Worm (Caenorhabditis elegans) whole organism, early embryonic: ENCODE data around the gene srj-22.

Experiments
- B0310.2 ChIP-seq: sonication (generic microtip); optimal IDR thresholded peaks from 2 replicates; lab custom pipeline; 2016; ENCODE audit warnings: mild to moderate bottlenecking, missing genetic modification characterization, missing compliant biosample characterization
- F13C5.2 ChIP-seq: sonication (generic microtip); optimal IDR thresholded peaks from 2 replicates; lab custom pipeline; 2017; ENCODE audit warnings: mild to moderate bottlenecking, missing genetic modification characterization, inconsistent platforms, missing compliant biosample characterization
- aly-1 ChIP-seq: sonication (generic microtip); optimal IDR thresholded peaks from 2 replicates; lab custom pipeline; 2016; ENCODE audit warnings: missing genetic modification characterization, missing compliant biosample characterization
- ama-1 ChIP-seq: fragments of 150-350 bp; optimal IDR thresholded peaks from 2 replicates; lab custom pipeline; 2014
- ceh-13 ChIP-seq: fragments of 200-800 bp; sonication (Bioruptor generic); optimal IDR thresholded peaks from 2 replicates; lab custom pipeline; 2018; ENCODE audit warnings: mild to moderate bottlenecking, missing genetic modification characterization, missing compliant biosample characterization
- ceh-36 ChIP-seq: sonication (generic microtip); optimal IDR thresholded peaks from 2 replicates; lab custom pipeline; 2016; ENCODE audit warnings: missing genetic modification characterization, inconsistent platforms, missing compliant biosample characterization
- ets-7 ChIP-seq: sonication (generic microtip); optimal IDR thresholded peaks from 2 replicates; lab custom pipeline; 2016; ENCODE audit warnings: missing genotype, missing genetic modification characterization, missing compliant biosample characterization
- flt-1 ChIP-seq: fragments of 200-800 bp; sonication (Bioruptor generic); IDR thresholded peaks from 2 replicates; pipeline ENCODE4 v1.3.6; 2022; ENCODE audit warnings: missing genetic modification characterization, missing compliant biosample characterization
- hmbx-1 ChIP-seq: sonication (generic microtip); optimal IDR thresholded peaks from 2 replicates; lab custom pipeline; 2016; ENCODE audit warnings: mild to moderate bottlenecking, missing genetic modification characterization, missing compliant biosample characterization
- hmg-4 ChIP-seq: fragments of 200-800 bp; sonication (Bioruptor generic); optimal IDR thresholded peaks from 2 replicates; lab custom pipeline; 2018; ENCODE audit warnings: mild to moderate bottlenecking, missing genetic modification characterization, missing compliant biosample characterization
- hnd-1 ChIP-seq: sonication (generic microtip); optimal IDR thresholded peaks from 2 replicates; lab custom pipeline; 2016; ENCODE audit warnings: missing genetic modification characterization, missing compliant biosample characterization
- pes-1 ChIP-seq: fragments of 200-800 bp; sonication (Bioruptor generic); IDR thresholded peaks from 2 replicates; pipeline ENCODE4 v1.3.6; 2022; ENCODE audit warnings: missing genetic modification reagents, missing genetic modification characterization, missing compliant biosample characterization
- scrt-1 ChIP-seq: fragments of 200-800 bp; sonication (Bioruptor generic); IDR thresholded peaks from 2 replicates; pipeline ENCODE4 v1.3.6; 2022; ENCODE audit warnings: missing genetic modification characterization, missing compliant biosample characterization
- sea-1 ChIP-seq: fragments of 200-800 bp; sonication (Bioruptor generic); conservative IDR thresholded peaks from 2 replicates; pipeline ENCODE4 v1.3.6; 2022; ENCODE audit warnings: missing genetic modification characterization, missing compliant biosample characterization
- tbx-11 ChIP-seq: fragments of 200-800 bp; sonication (Bioruptor generic); IDR thresholded peaks from 2 replicates; pipeline ENCODE4 v1.3.6; 2022; ENCODE audit warnings: missing genetic modification characterization, missing compliant biosample characterization
- tbx-37 ChIP-seq: fragments of 200-800 bp; sonication (Bioruptor generic); conservative IDR thresholded peaks from 2 replicates; pipeline ENCODE4 v1.3.6; 2022; ENCODE audit warnings: missing genetic modification reagents, missing genetic modification characterization, missing compliant biosample characterization
- tra-4 ChIP-seq: sonication (generic microtip); optimal IDR thresholded peaks from 2 replicates; lab custom pipeline; 2017; ENCODE audit warnings: missing genetic modification characterization, missing compliant biosample characterization

The srj-22 gene

DNA sequence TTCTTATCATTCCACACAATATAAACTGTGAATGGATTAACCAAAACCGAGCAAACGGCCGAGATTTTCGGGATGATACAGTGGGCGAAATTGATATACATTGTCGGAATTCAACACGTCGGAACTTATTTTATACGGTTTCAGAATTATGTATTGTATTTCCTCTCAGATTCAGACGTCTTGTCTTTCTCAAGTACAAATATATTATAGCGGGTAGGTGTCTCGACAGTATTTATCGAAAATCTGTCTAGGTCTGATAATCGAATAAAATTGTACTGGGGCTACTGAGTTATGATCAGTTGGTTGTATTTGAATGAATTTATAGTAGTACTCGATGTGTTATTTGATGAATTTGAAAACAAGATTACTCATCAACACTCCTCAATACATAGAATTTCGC, at the start of gene srj-22:
Gene srj-22, minus strand, starts transcription at position 101 of the 400 bp plus-strand sequence.
- no peak for TF ChIP-seq hmg-4
- no peak for TF ChIP-seq hmbx-1
- TF ChIP-seq tbx-37 (GFP tag; lab: Robert Waterston, UW) = no peak
- no peak for TF ChIP-seq F13C5.2 (tag; lab: Kevin White, UChicago)
- no peak for TF ChIP-seq ets-7 (tag; lab: Kevin White, UChicago)
- no peak for TF ChIP-seq scrt-1 (GFP tag; lab: Robert Waterston, UW)
- no peak for TF ChIP-seq tbx-11 (GFP tag; lab: Robert Waterston, UW)

- TF ChIP-seq hmbx-1 = no peak
- TF ChIP-seq hmg-4 = no peak
- TF ChIP-seq F13C5.2 (tag; lab: Kevin White, UChicago) = no peak
- no peak for TF ChIP-seq hnd-1 (tag; lab: Kevin White, UChicago)
- TF ChIP-seq ceh-36 (tag; lab: Kevin White, UChicago) = no peak
- no peak for TF ChIP-seq tbx-11 (GFP tag; lab: Robert Waterston, UW)
These were observed 49.2 kb upstream of the srj-22 start, which contains the start of gene D1054.10 for ce11 chrV:10792775-10793174. TSS of gene D1054.10 (minus strand) at chrV:10792875.

DNA sequence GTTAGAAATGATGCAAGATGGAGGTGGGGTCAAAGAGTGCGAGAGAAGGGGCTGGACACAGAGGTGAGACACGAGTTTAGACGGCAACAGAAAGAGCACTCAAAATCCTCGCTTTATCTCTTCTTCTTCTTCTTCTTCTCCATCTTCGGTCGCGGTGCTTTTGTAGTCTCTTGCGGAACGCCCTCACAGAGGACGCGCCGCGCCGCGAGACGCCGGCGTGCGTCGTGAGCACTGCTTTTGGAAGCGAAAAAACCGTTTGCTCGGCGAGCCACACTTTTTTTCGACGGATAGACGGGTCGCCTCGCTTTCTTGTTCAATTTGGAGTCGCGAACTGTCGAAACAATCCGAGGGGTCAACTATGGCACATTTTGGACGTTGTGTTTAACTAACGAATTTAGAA, 47.4 kb upstream of the srj-22 start, which contains the start of gene D1054.9:
Gene D1054.9, minus strand, starts transcription at position 137 of the 400 bp plus-strand sequence.
- no peak for TF ChIP-seq pes-1
- TF ChIP-seq tbx-11 (GFP tag; lab: Robert Waterston, UW) = no peak

DNA sequence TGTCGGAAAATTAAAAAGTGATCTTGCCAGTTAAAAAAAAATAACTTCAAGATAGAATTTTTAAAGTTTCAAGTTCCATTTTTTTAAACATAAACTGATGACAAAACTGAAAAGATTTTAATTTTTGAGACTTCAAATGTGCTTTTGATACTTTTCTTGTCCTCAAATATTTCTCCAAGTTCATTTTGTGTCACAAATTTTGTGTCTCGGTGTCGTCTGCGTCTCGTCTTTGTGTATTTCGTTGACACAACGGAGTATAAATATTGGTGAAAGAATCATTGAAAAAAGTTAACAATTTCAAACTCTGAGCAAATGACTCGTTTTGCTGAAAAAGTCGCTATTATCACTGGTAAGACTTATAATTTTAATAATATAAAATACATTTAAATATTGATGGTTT, 40.5 kb upstream of the srj-22 start, which contains the start of gene D1054.8:
Gene D1054.8, plus strand, starts transcription at position 301 of the 400 bp plus-strand sequence.
- TF ChIP-seq hmg-4 (no peak), ceh-36 (tag; lab: Kevin White, UChicago) (no peak), tra-4 (tag; lab: Kevin White, UChicago) (no peak), hnd-1 (tag; lab: Kevin White, UChicago) (no peak), ets-7 (tag; lab: Kevin White, UChicago) (no peak), ama-1 (lab: Kevin White, UChicago) (no peak), tbx-11 (GFP tag; lab: Robert Waterston, UW) (no peak), hmbx-1 (no peak), ceh-13 (no peak), scrt-1 (GFP tag; lab: Robert Waterston, UW) (no peak), aly-1 (no peak), tbx-37 (GFP tag; lab: Robert Waterston, UW) (no peak), pes-1 (no peak), flt-1 (GFP tag; lab: Robert Waterston, UW) (no peak)

DNA sequence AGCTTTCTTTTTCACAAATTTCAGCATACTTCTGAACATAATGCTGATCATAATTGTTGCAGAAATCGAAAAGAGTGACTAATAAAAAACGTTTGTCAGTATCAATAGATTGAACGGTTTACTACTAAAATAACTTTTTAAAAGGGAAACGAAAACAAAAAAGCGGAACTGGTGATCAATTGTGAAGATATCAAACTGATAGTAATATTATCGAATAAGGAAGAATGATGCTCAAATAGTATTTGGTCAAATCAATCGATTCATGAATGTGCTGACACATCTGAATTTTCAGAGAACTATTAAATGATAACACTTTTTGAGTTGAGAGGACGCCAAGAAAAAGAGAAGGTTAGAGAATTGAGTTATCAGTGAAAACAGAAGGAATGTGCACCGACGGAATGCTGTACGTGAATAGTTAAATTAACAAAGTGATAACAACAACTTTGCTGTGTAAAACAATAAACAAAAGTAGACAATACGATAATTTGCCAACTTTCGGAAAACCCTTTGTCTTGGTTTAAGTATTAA, 33.0 kb upstream of the srj-22 start, which contains the start of gene D1054.5:
Gene D1054.5, minus strand, starts transcription at position 51 of the 528 bp plus-strand sequence.
- TF ChIP-seq hmbx-1 (no peak), tbx-37 (GFP tag; lab: Robert Waterston, UW) (no peak), sea-1 (GFP tag; lab: Robert Waterston, UW) (no peak), tbx-11 (GFP tag; lab: Robert Waterston, UW) (no peak), hmg-4 (no peak), scrt-1 (GFP tag; lab: Robert Waterston, UW) (no peak), ceh-36 (tag; lab: Kevin White, UChicago) (no peak), aly-1 (no peak), ama-1 (lab: Kevin White, UChicago) (no peak), flt-1 (GFP tag; lab: Robert Waterston, UW) (no peak), ets-7 (tag; lab: Kevin White, UChicago) (no peak), pes-1 (no peak), hnd-1 (tag; lab: Kevin White, UChicago) (no peak)

- TF ChIP-seq hmg-4 = no peak
- no peak for TF ChIP-seq tbx-37 (GFP tag; lab: Robert Waterston, UW)
- no peak for TF ChIP-seq hmbx-1
- TF ChIP-seq F13C5.2 (tag; lab: Kevin White, UChicago) = no peak
- TF ChIP-seq ceh-13 = no peak
- TF ChIP-seq tbx-11 (GFP tag; lab: Robert Waterston, UW) = no peak
- TF ChIP-seq sea-1 (GFP tag; lab: Robert Waterston, UW) = no peak
- TF ChIP-seq aly-1 = no peak
- TF ChIP-seq flt-1 (GFP tag; lab: Robert Waterston, UW) = no peak
- TF ChIP-seq pes-1 = no peak
- no peak for TF ChIP-seq scrt-1 (GFP tag; lab: Robert Waterston, UW)
- TF ChIP-seq ceh-36 (tag; lab: Kevin White, UChicago) = no peak
- no peak for TF ChIP-seq B0310.2
- TF ChIP-seq ama-1 (lab: Kevin White, UChicago) = no peak
- no peak for TF ChIP-seq tra-4 (tag; lab: Kevin White, UChicago)
- TF ChIP-seq hnd-1 (tag; lab: Kevin White, UChicago) = no peak
- TF ChIP-seq ets-7 (tag; lab: Kevin White, UChicago) = no peak
These were observed 29.7 kb upstream of the srj-22 start for ce11 chrV:10773216-10773615.

DNA sequence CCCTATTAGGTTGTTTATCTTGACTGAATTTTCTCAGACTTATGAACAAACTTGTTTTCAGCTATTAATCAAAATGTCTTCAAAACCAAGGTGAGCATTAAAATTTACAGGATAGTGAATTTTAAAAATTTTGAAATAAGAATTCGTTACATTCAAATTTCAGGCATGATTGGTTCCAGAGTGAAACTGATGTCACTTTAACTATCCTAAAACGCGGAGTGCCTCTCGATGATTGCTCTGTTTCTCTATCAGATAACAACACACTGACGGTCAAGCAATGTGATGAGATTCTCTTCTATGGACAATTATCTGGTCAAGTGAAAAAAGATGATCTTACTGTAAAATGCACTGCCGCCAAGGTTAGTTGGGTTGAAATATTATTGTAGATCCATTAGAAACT, 27.8 kb upstream of the srj-22 start, which contains the start of gene D1054.3:
Gene D1054.3, plus strand, starts transcription at position 62 of the 400 bp plus-strand sequence.
- TF ChIP-seq tbx-37 (GFP tag; lab: Robert Waterston, UW) (no peak), hnd-1 (tag; lab: Kevin White, UChicago) (no peak), aly-1 (no peak), hmg-4 (no peak), ceh-36 (tag; lab: Kevin White, UChicago) (no peak), B0310.2 (no peak), scrt-1 (GFP tag; lab: Robert Waterston, UW) (no peak), ama-1 (lab: Kevin White, UChicago) (no peak), flt-1 (GFP tag; lab: Robert Waterston, UW) (no peak), tra-4 (tag; lab: Kevin White, UChicago) (no peak), F13C5.2 (tag; lab: Kevin White, UChicago) (no peak), ets-7 (tag; lab: Kevin White, UChicago) (no peak)

DNA sequence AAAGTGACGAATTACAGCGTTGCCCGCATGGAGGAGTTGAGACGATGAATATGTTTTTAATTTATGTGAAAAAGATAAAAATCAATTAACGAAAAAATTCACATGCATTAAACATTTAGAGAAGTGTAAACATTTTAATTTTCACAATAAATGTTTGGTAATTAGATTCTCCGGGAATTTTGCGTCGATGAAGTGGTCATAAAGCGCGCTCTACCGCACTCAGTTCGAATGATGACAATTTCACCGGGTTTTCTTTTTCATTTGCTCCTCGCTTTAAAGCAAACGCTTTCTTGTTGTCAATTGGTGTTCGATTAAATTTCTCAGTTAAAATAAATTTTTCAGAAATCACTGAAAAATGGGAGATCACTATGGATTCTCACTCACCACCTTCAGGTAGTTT, 26.5 kb upstream of the srj-22 start, which contains the start of the genes D1054.1 and pas-2:
Gene D1054.1, minus strand, starts transcription at position 192 of the 400 bp plus-strand sequence.
Gene pas-2, plus strand, starts transcription at position 343 of the 400 bp plus-strand sequence.
- TF ChIP-seq hnd-1 (tag; lab: Kevin White, UChicago) = no peak
- TF ChIP-seq ceh-36 (tag; lab: Kevin White, UChicago) = no peak
- TF ChIP-seq ceh-13 = no peak
- no peak for TF ChIP-seq F13C5.2 (tag; lab: Kevin White, UChicago)
- TF ChIP-seq ama-1 (lab: Kevin White, UChicago) = no peak
- TF ChIP-seq aly-1 = no peak
- no peak for TF ChIP-seq ets-7 (tag; lab: Kevin White, UChicago)
- TF ChIP-seq pes-1 = no peak
- no peak for TF ChIP-seq tbx-11 (GFP tag; lab: Robert Waterston, UW)
- TF ChIP-seq scrt-1 (GFP tag; lab: Robert Waterston, UW) = no peak
- TF ChIP-seq sea-1 (GFP tag; lab: Robert Waterston, UW) = no peak
